Fruit fly (Drosophila melanogaster) whole organism, embryonic: ENCODE data around the gene bab1.

Experiments
- Abd-B ChIP-seq: fragments of 200-800 bp; sonication (Bioruptor generic); optimal IDR thresholded peaks from 2 replicates; lab custom pipeline; 2018; ENCODE audit warnings: missing biosample characterization, mild to moderate bottlenecking, missing genetic modification characterization, moderate library complexity
- Blimp-1 ChIP-seq: fragments of 200-800 bp; sonication (Bioruptor generic); optimal IDR thresholded peaks from 3 replicates; lab custom pipeline; 2018; ENCODE audit warnings: missing biosample characterization, missing genetic modification characterization, mild to moderate bottlenecking, moderate library complexity, missing genetic modification reagents
- CG12155 ChIP-seq: fragments of 200-800 bp; sonication (Bioruptor generic); optimal IDR thresholded peaks from 3 replicates; lab custom pipeline; 2016; ENCODE audit warnings: missing biosample characterization, missing genetic modification characterization
- CG13123 ChIP-seq: fragments of 200-800 bp; sonication (Bioruptor generic); optimal IDR thresholded peaks from 2 replicates; lab custom pipeline; 2016; ENCODE audit warnings: missing biosample characterization, missing genetic modification characterization
- CG13424 ChIP-seq: fragments of 200-800 bp; sonication (Bioruptor generic); optimal IDR thresholded peaks from 2 replicates; lab custom pipeline; 2019; ENCODE audit warnings: missing biosample characterization, mild to moderate bottlenecking, missing genetic modification characterization, moderate library complexity
- CG15269 ChIP-seq: fragments of 200-800 bp; sonication (Bioruptor generic); optimal IDR thresholded peaks from 2 replicates; lab custom pipeline; 2018; ENCODE audit warnings: missing biosample characterization, mild to moderate bottlenecking, missing genetic modification characterization, moderate library complexity
- CG17612 ChIP-seq: fragments of 200-800 bp; sonication (Bioruptor generic); IDR thresholded peaks from 2 replicates; pipeline ENCODE4 v1.3.6; 2022; ENCODE audit warnings: missing biosample characterization, missing genetic modification characterization
- CG2202 ChIP-seq: fragments of 200-800 bp; sonication (Bioruptor generic); optimal IDR thresholded peaks from 2 replicates; lab custom pipeline; 2018; ENCODE audit warnings: missing biosample characterization, mild to moderate bottlenecking, missing genetic modification characterization
- CG2678 ChIP-seq: fragments of 200-800 bp; sonication (Bioruptor generic); optimal IDR thresholded peaks from 3 replicates; lab custom pipeline; 2019; ENCODE audit warnings: missing biosample characterization, mild to moderate bottlenecking, missing genetic modification characterization, moderate library complexity
- CG3847 ChIP-seq: fragments of 200-800 bp; sonication (Bioruptor generic); IDR thresholded peaks from 2 replicates; pipeline ENCODE4 v1.3.6; 2022; ENCODE audit warnings: missing biosample characterization, missing genetic modification characterization
- CG42726 ChIP-seq: fragments of 200-800 bp; sonication (Bioruptor generic); IDR thresholded peaks from 2 replicates; pipeline ENCODE4 v1.3.6; 2022; ENCODE audit warnings: missing biosample characterization, missing genetic modification characterization; ENCODE audit not compliant: partially characterized antibody
- CG4360 ChIP-seq: fragments of 200-800 bp; sonication (Bioruptor generic); IDR thresholded peaks from 2 replicates; pipeline ENCODE4 v1.3.6; 2022; ENCODE audit warnings: missing biosample characterization, missing genetic modification characterization
- CG4707 ChIP-seq: fragments of 200-800 bp; sonication (Bioruptor generic); optimal IDR thresholded peaks from 2 replicates; lab custom pipeline; 2018; ENCODE audit warnings: missing biosample characterization, mild to moderate bottlenecking, missing genetic modification characterization, moderate library complexity
- CG6654 ChIP-seq: fragments of 200-800 bp; sonication (Bioruptor generic); optimal IDR thresholded peaks from 2 replicates; lab custom pipeline; 2017; ENCODE audit warnings: missing biosample characterization, mild to moderate bottlenecking, missing genetic modification characterization
- CG6765 ChIP-seq: fragments of 200-800 bp; sonication (Bioruptor generic); optimal IDR thresholded peaks from 3 replicates; lab custom pipeline; 2017; ENCODE audit warnings: missing biosample characterization, mild to moderate bottlenecking, missing genetic modification characterization
- CG7372 ChIP-seq: fragments of 200-800 bp; sonication (Bioruptor generic); IDR thresholded peaks from 2 replicates; pipeline ENCODE4 v1.3.6; 2022; ENCODE audit warnings: missing biosample characterization, missing genetic modification characterization
- CG8388 ChIP-seq: fragments of 200-800 bp; sonication (Bioruptor generic); optimal IDR thresholded peaks from 2 replicates; lab custom pipeline; 2019; ENCODE audit warnings: missing biosample characterization, mild to moderate bottlenecking, missing genetic modification characterization, moderate library complexity
- CG9876 ChIP-seq: fragments of 200-800 bp; sonication (Bioruptor generic); optimal IDR thresholded peaks from 2 replicates; lab custom pipeline; 2016; ENCODE audit warnings: missing biosample characterization, missing genetic modification characterization
- Dad ChIP-seq: fragments of 200-800 bp; sonication (Bioruptor generic); optimal IDR thresholded peaks from 3 replicates; lab custom pipeline; 2016; ENCODE audit warnings: missing biosample characterization, missing genetic modification characterization
- Doc2 ChIP-seq: fragments of 200-800 bp; sonication (Bioruptor generic); IDR thresholded peaks from 2 replicates; pipeline ENCODE4 v1.3.6; 2022; ENCODE audit warnings: missing biosample characterization, missing genetic modification characterization
- Dp ChIP-seq: fragments of 200-800 bp; sonication (Bioruptor generic); optimal IDR thresholded peaks from 2 replicates; lab custom pipeline; 2018; ENCODE audit warnings: missing biosample characterization, mild to moderate bottlenecking, missing genetic modification characterization, moderate library complexity
- Ets65A ChIP-seq: fragments of 200-800 bp; sonication (Bioruptor generic); peaks from one replicate; lab custom pipeline; 2016; ENCODE audit warnings: missing biosample characterization, missing genetic modification characterization
- H2.0 ChIP-seq: fragments of 200-800 bp; sonication (Bioruptor generic); IDR thresholded peaks from 2 replicates; pipeline ENCODE4 v1.3.6; 2022; ENCODE audit warnings: missing biosample characterization, missing genetic modification characterization
- HHEX ChIP-seq: fragments of 200-800 bp; sonication (Bioruptor generic); optimal IDR thresholded peaks from 3 replicates; lab custom pipeline; 2017; ENCODE audit warnings: missing biosample characterization, mild to moderate bottlenecking, missing genetic modification characterization, missing genetic modification reagents
- HLHmδ ChIP-seq: fragments of 200-800 bp; sonication (Bioruptor generic); optimal IDR thresholded peaks from 2 replicates; lab custom pipeline; 2018; ENCODE audit warnings: missing biosample characterization, mild to moderate bottlenecking, missing genetic modification characterization, moderate library complexity
- Med ChIP-seq: fragments of 200-800 bp; sonication (Bioruptor generic); peaks from one replicate; lab custom pipeline; 2016; ENCODE audit warnings: missing biosample characterization, missing genetic modification characterization, mild to moderate bottlenecking, inconsistent platforms, moderate library complexity
- Myb ChIP-seq: fragments of 200-800 bp; sonication (Bioruptor generic); optimal IDR thresholded peaks from 2 replicates; lab custom pipeline; 2016; ENCODE audit warnings: missing biosample characterization, missing genetic modification characterization
- Poxn ChIP-seq: fragments of 200-800 bp; sonication (Bioruptor generic); IDR thresholded peaks from 2 replicates; pipeline ENCODE4 v1.3.6; 2022; ENCODE audit warnings: missing biosample characterization, missing genetic modification characterization
- Ssrp ChIP-seq: fragments of 200-800 bp; sonication (Bioruptor generic); optimal IDR thresholded peaks from 2 replicates; lab custom pipeline; 2018; ENCODE audit warnings: missing biosample characterization, mild to moderate bottlenecking, missing genetic modification characterization, moderate library complexity
- Xrp1 ChIP-seq: fragments of 200-800 bp; sonication (Bioruptor generic); IDR thresholded peaks from 2 replicates; pipeline ENCODE4 v1.3.6; 2022; ENCODE audit warnings: missing biosample characterization, missing genetic modification characterization
- ato ChIP-seq: fragments of 200-800 bp; sonication (Bioruptor generic); IDR thresholded peaks from 2 replicates; pipeline ENCODE4 v1.3.6; 2022; ENCODE audit warnings: missing biosample characterization, missing genetic modification characterization; ENCODE audit not compliant: partially characterized antibody
- bbx ChIP-seq: fragments of 200-800 bp; sonication (Bioruptor generic); IDR thresholded peaks from 2 replicates; pipeline ENCODE4 v1.3.6; 2022; ENCODE audit warnings: missing biosample characterization, missing genetic modification characterization; ENCODE audit not compliant: partially characterized antibody
- bowl ChIP-seq: fragments of 200-800 bp; sonication (Bioruptor generic); IDR thresholded peaks from 2 replicates; pipeline ENCODE4 v1.3.6; 2022; ENCODE audit warnings: missing biosample characterization, missing genetic modification characterization
- dm ChIP-seq: fragments of 200-800 bp; sonication (Bioruptor generic); optimal IDR thresholded peaks from 3 replicates; lab custom pipeline; 2016; ENCODE audit warnings: missing biosample characterization, missing genetic modification characterization
- dmrt99B ChIP-seq: fragments of 200-800 bp; sonication (Bioruptor generic); optimal IDR thresholded peaks from 2 replicates; lab custom pipeline; 2018; ENCODE audit warnings: missing biosample characterization, mild to moderate bottlenecking, missing genetic modification characterization, moderate library complexity
- esg ChIP-seq: fragments of 200-800 bp; sonication (Bioruptor generic); conservative IDR thresholded peaks from 2 replicates; pipeline ENCODE4 v1.3.6; 2022; ENCODE audit warnings: missing biosample characterization, missing genetic modification characterization
- ftz-f1 ChIP-seq: fragments of 200-800 bp; sonication (Bioruptor generic); optimal IDR thresholded peaks from 2 replicates; lab custom pipeline; 2016; ENCODE audit warnings: missing biosample characterization, missing genetic modification characterization
- gcm2 ChIP-seq: fragments of 200-800 bp; sonication (Bioruptor generic); optimal IDR thresholded peaks from 2 replicates; lab custom pipeline; 2016; ENCODE audit warnings: missing biosample characterization, missing genetic modification characterization
- grn ChIP-seq: fragments of 200-800 bp; sonication (Bioruptor generic); optimal IDR thresholded peaks from 3 replicates; lab custom pipeline; 2017; ENCODE audit warnings: missing biosample characterization, missing genetic modification characterization
- gt ChIP-seq: fragments of 200-800 bp; sonication (Bioruptor generic); IDR thresholded peaks from 2 replicates; pipeline ENCODE4 v1.3.6; 2022; ENCODE audit warnings: missing biosample characterization, missing genetic modification characterization
- her ChIP-seq: fragments of 200-800 bp; sonication (Bioruptor generic); optimal IDR thresholded peaks from 2 replicates; lab custom pipeline; 2016; ENCODE audit warnings: missing biosample characterization, missing genetic modification characterization
- lbe ChIP-seq: fragments of 200-800 bp; sonication (Bioruptor generic); optimal IDR thresholded peaks from 2 replicates; lab custom pipeline; 2016; ENCODE audit warnings: missing biosample characterization, mild to moderate bottlenecking, missing genetic modification characterization
- mirr ChIP-seq: fragments of 200-800 bp; sonication (Bioruptor generic); optimal IDR thresholded peaks from 3 replicates; lab custom pipeline; 2018; ENCODE audit warnings: missing biosample characterization, mild to moderate bottlenecking, missing genetic modification characterization
- phol ChIP-seq: fragments of 200-800 bp; sonication (Bioruptor generic); optimal IDR thresholded peaks from 3 replicates; lab custom pipeline; 2018; ENCODE audit warnings: missing biosample characterization, mild to moderate bottlenecking, missing genetic modification characterization, moderate library complexity
- pita ChIP-seq: fragments of 200-800 bp; sonication (Bioruptor generic); optimal IDR thresholded peaks from 2 replicates; lab custom pipeline; 2017; ENCODE audit warnings: missing biosample characterization, mild to moderate bottlenecking, missing genetic modification characterization
- pnt ChIP-seq: fragments of 200-800 bp; sonication (Bioruptor generic); optimal IDR thresholded peaks from 3 replicates; lab custom pipeline; 2016; ENCODE audit warnings: missing biosample characterization, missing genetic modification characterization
- repo ChIP-seq: fragments of 200-800 bp; sonication (Bioruptor generic); optimal IDR thresholded peaks from 2 replicates; lab custom pipeline; 2016; ENCODE audit warnings: missing biosample characterization, missing genetic modification characterization
- sima ChIP-seq: fragments of 200-800 bp; sonication (Bioruptor generic); optimal IDR thresholded peaks from 2 replicates; lab custom pipeline; 2016; ENCODE audit warnings: missing biosample characterization, missing genetic modification characterization
- tio ChIP-seq: fragments of 200-800 bp; sonication (Bioruptor generic); optimal IDR thresholded peaks from 2 replicates; lab custom pipeline; 2017; ENCODE audit warnings: missing biosample characterization, missing genetic modification characterization, inconsistent platforms
- twi ChIP-seq: fragments of 200-800 bp; optimal IDR thresholded peaks from 2 replicates; lab custom pipeline; 2019; ENCODE audit warnings: missing biosample characterization, mild to moderate bottlenecking, missing genetic modification characterization, moderate library complexity
- wdn ChIP-seq: fragments of 200-800 bp; sonication (Bioruptor generic); IDR thresholded peaks from 2 replicates; pipeline ENCODE4 v1.3.6; 2022; ENCODE audit warnings: missing biosample characterization, missing genetic modification characterization

The bab1 gene

dm6 chr3L:1030908-1031545 lies 69.9 kb downstream of the bab1 start (continued):
- no peak for TF ChIP-seq Abd-B (GFP tag; lab: Kevin White, UChicago)
- TF ChIP-seq Med, result peak; percentile 85
- no peak for TF ChIP-seq Dad
- TF ChIP-seq dm (GFP tag; lab: Kevin White, UChicago), result no peak
- TF ChIP-seq ato, result no peak
- TF ChIP-seq CG6654 (GFP tag; lab: Kevin White, UChicago), result no peak
- peak; percentile 95 for TF ChIP-seq mirr
- TF ChIP-seq bbx, result no peak
- no peak for TF ChIP-seq Dp (GFP tag; lab: Kevin White, UChicago)
- peak; percentile 18 for TF ChIP-seq HHEX (GFP tag; lab: Kevin White, UChicago)
- peak; percentile 7 for TF ChIP-seq her (GFP tag; lab: Kevin White, UChicago)
- no peak for TF ChIP-seq tio (GFP tag; lab: Kevin White, UChicago)
- no peak for TF ChIP-seq Ssrp
- peak; percentile 14 for TF ChIP-seq Myb (GFP tag; lab: Kevin White, UChicago)
- peak; percentile 39; the same call in 1 of the 2 replicates for TF ChIP-seq H2.0 (GFP tag; lab: Robert Waterston, UW)
- no peak for TF ChIP-seq ftz-f1 (GFP tag; lab: Kevin White, UChicago)
- TF ChIP-seq CG2678 (tag; lab: Kevin White, UChicago), result peak; percentile 38
- TF ChIP-seq gt (GFP tag; lab: Robert Waterston, UW), result no peak
- TF ChIP-seq Ets65A, result no peak
- peak; percentile 12 for TF ChIP-seq CG12155 (GFP tag; lab: Kevin White, UChicago)
- TF ChIP-seq CG3847 (GFP tag; lab: Robert Waterston, UW), result peak; percentile 37; the same call in 1 of the 2 replicates
- TF ChIP-seq sima, result no peak
- no peak for TF ChIP-seq pita (GFP tag; lab: Kevin White, UChicago)
- peak; percentile 51; the same call in 1 of the 2 replicates for TF ChIP-seq wdn (GFP tag; lab: Robert Waterston, UW)
- TF ChIP-seq dmrt99B (tag; lab: Kevin White, UChicago), result peak; percentile 49
- no peak for TF ChIP-seq Blimp-1 (GFP tag; lab: Kevin White, UChicago)
- no peak for TF ChIP-seq Doc2 (GFP tag; lab: Robert Waterston, UW)
- no peak for TF ChIP-seq CG7372 (GFP tag; lab: Robert Waterston, UW)
- TF ChIP-seq CG17612 (GFP tag; lab: Robert Waterston, UW), result no peak
- peak; percentile 4 for TF ChIP-seq CG13424 (tag; lab: Kevin White, UChicago)
- TF ChIP-seq Poxn (GFP tag; lab: Robert Waterston, UW), result no peak
- TF ChIP-seq CG2202 (tag; lab: Kevin White, UChicago), result no peak
- peak; percentile 61 for TF ChIP-seq Xrp1 (GFP tag; lab: Robert Waterston, UW)
- no peak for TF ChIP-seq CG4707 (GFP tag; lab: Kevin White, UChicago)
- peak; percentile 93 for TF ChIP-seq grn (GFP tag; lab: Kevin White, UChicago)
- TF ChIP-seq CG13123 (GFP tag; lab: Kevin White, UChicago), result no peak
- TF ChIP-seq esg (GFP tag; lab: Robert Waterston, UW), result peak; percentile 62
- TF ChIP-seq CG9876 (GFP tag; lab: Kevin White, UChicago), result no peak
- peak; percentile 8 for TF ChIP-seq phol (tag; lab: Kevin White, UChicago)
- TF ChIP-seq twi (tag; lab: Kevin White, UChicago), result no peak
- no peak for TF ChIP-seq pnt (GFP tag; lab: Kevin White, UChicago)
- 0 out of 2 replicates have a peak, but pooled peaks have one; percentile 11 for TF ChIP-seq bowl (GFP tag; lab: Robert Waterston, UW)
- TF ChIP-seq CG15269 (tag; lab: Kevin White, UChicago), result peak; percentile 27
- no peak for TF ChIP-seq gcm2 (GFP tag; lab: Kevin White, UChicago)
- TF ChIP-seq HLHmδ (GFP tag; lab: Kevin White, UChicago), result no peak
- no peak for TF ChIP-seq CG6765
- TF ChIP-seq CG42726 (GFP tag; lab: Robert Waterston, UW), result no peak
- no peak for TF ChIP-seq CG4360 (GFP tag; lab: Robert Waterston, UW)
- TF ChIP-seq CG8388 (GFP tag; lab: Kevin White, UChicago), result no peak
- TF ChIP-seq repo, result peak; percentile 33
- no peak for TF ChIP-seq lbe (GFP tag; lab: Kevin White, UChicago)
